Worm (Caenorhabditis elegans): Measurements from ENCODE around the gene cnc-7.

cnc-7 gene

ce11 chrV:20393773-20394172 lies at the start of gene cnc-7:
Gene cnc-7 (plus strand): TSS chrV:20394073.
- TF ChIP-seq ceh-2 (tag; optimal IDR thresholded peaks at IDR 0.05) (no peak), K09A11.1 (tag; optimal IDR thresholded peaks at IDR 0.05; ENCODE audit: insufficient read depth) (no peak), ceh-48 (tag; optimal IDR thresholded peaks at IDR 0.05) (no peak), ceh-30 (tag; optimal IDR thresholded peaks at IDR 0.05) (no peak), unc-42 (tag; optimal IDR thresholded peaks at IDR 0.05) (no peak), syd-9 (tag; optimal IDR thresholded peaks at IDR 0.05) (no peak), npax-4 (tag; optimal IDR thresholded peaks at IDR 0.05) (no peak), dmd-4 (tag; optimal IDR thresholded peaks at IDR 0.05; ENCODE audit: borderline replicate concordance) (no peak), Y22D7AL.16 (tag; optimal IDR thresholded peaks at IDR 0.05) (no peak), hlh-13 (GFP tag; optimal IDR thresholded peaks at IDR 0.05) (no peak), C08G9.2 (tag; optimal IDR thresholded peaks at IDR 0.05) (no peak), hlh-8 (tag; optimal IDR thresholded peaks at IDR 0.05) (no peak), ceh-6 (GFP tag; optimal IDR thresholded peaks at IDR 0.05) (no peak), ceh-19 (GFP tag; optimal IDR thresholded peaks at IDR 0.05) (no peak), pha-2 (tag; optimal IDR thresholded peaks at IDR 0.05) (no peak), pat-9 (tag; optimal IDR thresholded peaks at IDR 0.05) (no peak), fkh-10 (GFP tag; optimal IDR thresholded peaks at IDR 0.05) (no peak)

- TF ChIP-seq ceh-48 (tag; optimal IDR thresholded peaks at IDR 0.05) (no peak), elt-4 (tag; optimal IDR thresholded peaks at IDR 0.05) (no peak), ets-4 (tag; optimal IDR thresholded peaks at IDR 0.05) (no peak), tbx-7 (tag; optimal IDR thresholded peaks at IDR 0.05) (no peak), pax-1 (tag; optimal IDR thresholded peaks at IDR 0.05) (no peak), pha-2 (tag; optimal IDR thresholded peaks at IDR 0.05) (no peak)
Measured at ce11 chrV:20344889-20345288, 49.0 kb upstream of the cnc-7 start, which contains the start of gene Y38H6A.3. Gene Y38H6A.3 (plus strand): TSS chrV:20345189.

- TF ChIP-seq nhr-232 (tag; optimal IDR thresholded peaks at IDR 0.05) (no peak), syd-9 (tag; optimal IDR thresholded peaks at IDR 0.05) (no peak), elt-2 (tag; optimal IDR thresholded peaks at IDR 0.05) (no peak), F13H6.1 (tag; optimal IDR thresholded peaks at IDR 0.05) (no peak), rnt-1 (tag; optimal IDR thresholded peaks at IDR 0.05) (no peak), T23F11.4 (GFP tag; optimal IDR thresholded peaks at IDR 0.05) (no peak), K09A11.1 (tag; optimal IDR thresholded peaks at IDR 0.05; ENCODE audit: insufficient read depth) (no peak), nfya-1 (tag; optimal IDR thresholded peaks at IDR 0.05) (no peak)
Measured at ce11 chrV:20347625-20348024, 46.2 kb upstream of the cnc-7 start.

- TF ChIP-seq K09A11.1 (tag; optimal IDR thresholded peaks at IDR 0.05; ENCODE audit: insufficient read depth) (no peak), hlh-30 (tag; optimal IDR thresholded peaks at IDR 0.05; ENCODE audit: insufficient read depth) (no peak), tbx-7 (tag; optimal IDR thresholded peaks at IDR 0.05) (no peak), ztf-16 (tag; optimal IDR thresholded peaks at IDR 0.05) (no peak), syd-9 (tag; optimal IDR thresholded peaks at IDR 0.05) (no peak), dmd-4 (tag; optimal IDR thresholded peaks at IDR 0.05; ENCODE audit: borderline replicate concordance) (no peak), ceh-31 (tag; optimal IDR thresholded peaks at IDR 0.05) (no peak), rnt-1 (tag; optimal IDR thresholded peaks at IDR 0.05) (no peak), unc-3 (GFP tag; conservative IDR thresholded peaks at IDR 0.05) (no peak), unc-3 (tag; optimal IDR thresholded peaks at IDR 0.05) (no peak), npax-4 (tag; optimal IDR thresholded peaks at IDR 0.05) (no peak), C38D4.7 (GFP tag; optimal IDR thresholded peaks at IDR 0.05) (no peak), ceh-2 (tag; optimal IDR thresholded peaks at IDR 0.05) (no peak), ceh-9 (tag; optimal IDR thresholded peaks at IDR 0.05) (no peak), hlh-13 (GFP tag; optimal IDR thresholded peaks at IDR 0.05) (no peak)
Measured at ce11 chrV:20350382-20350781, 43.5 kb upstream of the cnc-7 start.

- no peak for TF ChIP-seq ceh-48 (tag; optimal IDR thresholded peaks at IDR 0.05)
- no peak for TF ChIP-seq pha-4 (tag; optimal IDR thresholded peaks at IDR 0.05)
- TF ChIP-seq elt-4 (tag; optimal IDR thresholded peaks at IDR 0.05) = no peak
- no peak for TF ChIP-seq ztf-16 (tag; optimal IDR thresholded peaks at IDR 0.05)
- TF ChIP-seq mec-3 (tag; optimal IDR thresholded peaks at IDR 0.05; ENCODE audit: borderline replicate concordance) = no peak
- TF ChIP-seq ceh-24 (tag; optimal IDR thresholded peaks at IDR 0.05) = no peak
- TF ChIP-seq ref-2 (tag; optimal IDR thresholded peaks at IDR 0.05) = no peak
- no peak for TF ChIP-seq unc-42 (tag; optimal IDR thresholded peaks at IDR 0.05)
- no peak for TF ChIP-seq hlh-30 (tag; optimal IDR thresholded peaks at IDR 0.05; ENCODE audit: insufficient read depth)
- TF ChIP-seq ets-4 (tag; optimal IDR thresholded peaks at IDR 0.05) = no peak
- TF ChIP-seq ceh-2 (tag; optimal IDR thresholded peaks at IDR 0.05) = no peak
- TF ChIP-seq pros-1 (tag; optimal IDR thresholded peaks at IDR 0.05) = no peak
- no peak for TF ChIP-seq ceh-31 (tag; optimal IDR thresholded peaks at IDR 0.05)
- TF ChIP-seq sox-2 (GFP tag; IDR thresholded peaks at IDR 0.05) = no peak
- no peak for TF ChIP-seq dve-1 (tag; optimal IDR thresholded peaks at IDR 0.05)
Measured at ce11 chrV:20351195-20351594, 42.7 kb upstream of the cnc-7 start, which contains the start of gene K02E2.1. Gene K02E2.1 (plus strand): TSS chrV:20351495.

Measured in whole organism, late embryonic.